Fruit fly (Drosophila melanogaster): ENCODE measurements around the gene OXA1L.

The OXA1L gene

dm6 chr3L:10861657-10862543 is 24.4 kb downstream of the OXA1L start (continued):
- TF ChIP-seq ci (GFP tag; IDR thresholded peaks at IDR 0.05) (peak; percentile 48; the same call in 1 of the 3 replicates), gsb-n (tag; optimal IDR thresholded peaks at IDR 0.05) (peak; percentile 83), dysf (GFP tag; IDR thresholded peaks at IDR 0.05) (0 out of 3 replicates have a peak, but pooled peaks have one; percentile 24), chn (GFP tag; optimal IDR thresholded peaks at IDR 0.05) (peak; percentile 20)

- TF ChIP-seq cg (GFP tag; optimal IDR thresholded peaks at IDR 0.05) (peak; percentile 89), chn (GFP tag; optimal IDR thresholded peaks at IDR 0.05) (peak; percentile 33), CG4424 (GFP tag; optimal IDR thresholded peaks at IDR 0.05) (peak; percentile 33), CG4282 (GFP tag; optimal IDR thresholded peaks at IDR 0.05) (peak; percentile 19), D (optimal IDR thresholded peaks at IDR 0.05) (peak; percentile 26), D (GFP tag; optimal IDR thresholded peaks at IDR 0.05) (no peak), CG13287 (GFP tag; IDR thresholded peaks at IDR 0.05; ENCODE audit: partially characterized antibody) (peak; percentile 7; the same call in 1 of the 2 replicates), CG13894 (tag; optimal IDR thresholded peaks at IDR 0.05) (peak; percentile 74), HLH54F (GFP tag; optimal IDR thresholded peaks at IDR 0.05) (no peak), twi (tag; optimal IDR thresholded peaks at IDR 0.05) (peak; percentile 61), ttk (GFP tag; IDR thresholded peaks at IDR 0.05) (0 out of 2 replicates have a peak, but pooled peaks have one; percentile 19), lov (optimal IDR thresholded peaks at IDR 0.05) (no peak), lov (GFP tag; IDR thresholded peaks at IDR 0.05) (0 out of 3 replicates have a peak, but pooled peaks have one; percentile 58), trh (GFP tag; optimal IDR thresholded peaks at IDR 0.05) (no peak), Awh (GFP tag; IDR thresholded peaks at IDR 0.05) (0 out of 2 replicates have a peak, but pooled peaks have one; percentile 39), HLH4C (GFP tag; IDR thresholded peaks at IDR 0.05; ENCODE audit: partially characterized antibody) (no peak), shn (GFP tag; optimal IDR thresholded peaks at IDR 0.05) (peak; percentile 8), CG12769 (tag; optimal IDR thresholded peaks at IDR 0.05) (peak; percentile 69), CG33557 (GFP tag; optimal IDR thresholded peaks at IDR 0.05) (peak; percentile 5), HLHmδ (GFP tag; optimal IDR thresholded peaks at IDR 0.05) (no peak), Atf6 (GFP tag; IDR thresholded peaks at IDR 0.05) (0 out of 2 replicates have a peak, but pooled peaks have one; percentile 41), her (GFP tag; optimal IDR thresholded peaks at IDR 0.05) (peak; percentile 47), mirr (GFP tag; optimal IDR thresholded peaks at IDR 0.05) (peak; percentile 40), HHEX (GFP tag; optimal IDR thresholded peaks at IDR 0.05) (no peak), chm (GFP tag; IDR thresholded peaks at IDR 0.05) (peak; percentile 75; the same call in 1 of the 2 replicates), CG3065 (GFP tag; optimal IDR thresholded peaks at IDR 0.05) (peak; percentile 97), ham (GFP tag; IDR thresholded peaks at IDR 0.05) (no peak), grau (tag; optimal IDR thresholded peaks at IDR 0.05) (peak; percentile 50), Mad (GFP tag; optimal IDR thresholded peaks at IDR 0.05) (no peak), sob (GFP tag; IDR thresholded peaks at IDR 0.05) (peak; percentile 22; the same call in 1 of the 2 replicates), prd (optimal IDR thresholded peaks at IDR 0.05) (no peak), prd (GFP tag; IDR thresholded peaks at IDR 0.05) (peak; percentile 4; the same call in 1 of the 3 replicates), crp (GFP tag; optimal IDR thresholded peaks at IDR 0.05) (peak in 1 of 2 experiments; percentile 79), zfh1 (GFP tag; IDR thresholded peaks at IDR 0.05) (0 out of 3 replicates have a peak, but pooled peaks have one; percentile 27), CG15479 (GFP tag; optimal IDR thresholded peaks at IDR 0.05) (peak; percentile 8), CG7928 (GFP tag; optimal IDR thresholded peaks at IDR 0.05) (no peak), CG10543 (GFP tag; optimal IDR thresholded peaks at IDR 0.05) (peak; percentile 6), Hr78 (GFP tag; optimal IDR thresholded peaks at IDR 0.05) (peak in 1 of 2 experiments; percentile 30), CG1603 (tag; optimal IDR thresholded peaks at IDR 0.05) (peak; percentile 25), Stat92E (GFP tag; optimal IDR thresholded peaks at IDR 0.05) (peak in 1 of 3 experiments; percentile 83), CG7987 (GFP tag; optimal IDR thresholded peaks at IDR 0.05) (peak; percentile 13), CG34422 (GFP tag; IDR thresholded peaks at IDR 0.05) (peak; percentile 42; the same call in 1 of the 3 replicates)
Observed at dm6 chr3L:10860042-10860643, 26.1 kb downstream of the OXA1L start.
